Worm (Caenorhabditis elegans) whole organism, late embryonic: Measurements from ENCODE around the gene F15A4.2.

Experiments
- ama-1 ChIP-seq: fragments of 150-350 bp; optimal IDR thresholded peaks from 2 replicates; lab custom pipeline; 2014
- ceh-18 ChIP-seq: sonication (generic microtip); optimal IDR thresholded peaks from 2 replicates; lab custom pipeline; 2016; ENCODE audit warnings: missing genetic modification characterization, missing compliant biosample characterization
- hlh-8 ChIP-seq: sonication (generic microtip); optimal IDR thresholded peaks from 2 replicates; lab custom pipeline; 2016; ENCODE audit warnings: missing genotype, missing genetic modification characterization, missing compliant biosample characterization
- pat-9 ChIP-seq: fragments of 200-800 bp; sonication (Bioruptor generic); optimal IDR thresholded peaks from 2 replicates; lab custom pipeline; 2018; ENCODE audit warnings: mild to moderate bottlenecking, missing genetic modification characterization, moderate library complexity, missing compliant biosample characterization
- pqm-1 ChIP-seq: sonication (generic microtip); optimal IDR thresholded peaks from 2 replicates; lab custom pipeline; 2016; ENCODE audit warnings: missing genetic modification characterization, missing compliant biosample characterization
- tbx-7 ChIP-seq: sonication (generic microtip); optimal IDR thresholded peaks from 2 replicates; lab custom pipeline; 2016; ENCODE audit warnings: missing genotype, missing genetic modification characterization, missing compliant biosample characterization

- no peak for TF ChIP-seq ama-1 (lab: Kevin White, UChicago)
- TF ChIP-seq ceh-18 (tag; lab: Kevin White, UChicago), result no peak
- TF ChIP-seq tbx-7 (tag; lab: Kevin White, UChicago), result no peak
- TF ChIP-seq pqm-1 (tag; lab: Kevin White, UChicago), result no peak
- no peak for TF ChIP-seq pat-9
- TF ChIP-seq hlh-8 (tag; lab: Kevin White, UChicago), result no peak
These were observed 3.2 kb downstream of the F15A4.2 start, which contains the start of gene sre-37 for ce11 chrII:12465557-12465956.
